Worm (Caenorhabditis elegans) whole organism, L4/young adult: ENCODE results near the gene C52B9.19.

Experiments used
- dao-5 ChIP-seq: sonication (generic microtip); optimal IDR thresholded peaks from 2 replicates; lab custom pipeline; 2016; ENCODE audit warnings: missing genotype, missing genetic modification characterization, moderate library complexity, missing compliant biosample characterization
- him-1 ChIP-seq: sonication (generic microtip); optimal IDR thresholded peaks from 2 replicates; lab custom pipeline; 2016; ENCODE audit warnings: missing genotype, missing genetic modification reagents, missing genetic modification characterization, missing compliant biosample characterization

- no peak for TF ChIP-seq him-1 (tag; lab: Kevin White, UChicago)
- no peak for TF ChIP-seq dao-5 (tag; lab: Kevin White, UChicago)
These were observed 14.0 kb upstream of the C52B9.19 start for ce11 chrX:4268396-4268795.
